Worm (Caenorhabditis elegans): ENCODE data around the gene T05A8.8.

DNA sequence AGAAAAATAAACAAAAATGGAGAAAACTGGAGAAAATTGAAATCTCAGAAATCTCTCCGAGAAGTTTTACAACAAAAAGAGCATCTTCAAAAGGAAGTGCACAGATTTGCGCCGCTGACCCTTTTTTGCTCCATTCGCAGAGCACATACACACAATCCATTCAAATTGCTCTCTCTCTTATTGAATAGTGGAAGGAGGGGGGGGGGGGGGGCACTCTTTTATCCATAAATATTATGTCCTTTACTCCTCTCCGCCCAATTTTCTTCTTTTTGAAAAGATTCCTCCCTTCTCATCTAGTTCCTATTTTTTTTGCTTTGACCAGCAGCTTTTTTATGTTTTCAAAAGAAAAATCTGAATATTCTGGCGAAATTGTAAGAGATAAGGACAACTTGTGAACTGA, 41.4 kb upstream of the T05A8.8 start:
- TF ChIP-seq ceh-82 (tag; optimal IDR thresholded peaks at IDR 0.05), result no peak
- TF ChIP-seq elt-1 (tag; optimal IDR thresholded peaks at IDR 0.05), result no peak
- no peak for TF ChIP-seq ama-1 (optimal IDR thresholded peaks at IDR 0.05)
- no peak for TF ChIP-seq R02D3.7 (tag; optimal IDR thresholded peaks at IDR 0.05)
- no peak for TF ChIP-seq egl-27 (tag; optimal IDR thresholded peaks at IDR 0.05)
- TF ChIP-seq nhr-237 (tag; optimal IDR thresholded peaks at IDR 0.05), result no peak
- no peak for TF ChIP-seq unc-39 (tag; optimal IDR thresholded peaks at IDR 0.05)
- peak; percentile 22 for TF ChIP-seq F13H6.1 (tag; optimal IDR thresholded peaks at IDR 0.05)
- TF ChIP-seq aly-2 (tag; optimal IDR thresholded peaks at IDR 0.05), result no peak
- no peak for TF ChIP-seq ztf-11 (tag; optimal IDR thresholded peaks at IDR 0.05)

Measured in whole organism, L2 larva.